Worm (Caenorhabditis elegans) whole organism, late embryonic: Measurements from ENCODE around the gene kars-1.

Experiments used
- Y22D7AL.16 ChIP-seq: sonication (generic microtip); optimal IDR thresholded peaks from 2 replicates; lab custom pipeline; 2016; ENCODE audit warnings: missing genetic modification characterization, missing compliant biosample characterization
- ahr-1 ChIP-seq: sonication (generic microtip); optimal IDR thresholded peaks from 2 replicates; lab custom pipeline; 2016; ENCODE audit warnings: missing genetic modification characterization, missing compliant biosample characterization
- ceh-18 ChIP-seq: sonication (generic microtip); optimal IDR thresholded peaks from 2 replicates; lab custom pipeline; 2016; ENCODE audit warnings: missing genetic modification characterization, missing compliant biosample characterization
- ceh-24 ChIP-seq: sonication (generic microtip); optimal IDR thresholded peaks from 2 replicates; lab custom pipeline; 2016; ENCODE audit warnings: mild to moderate bottlenecking, missing genetic modification characterization, missing compliant biosample characterization
- ceh-31 ChIP-seq: sonication (generic microtip); optimal IDR thresholded peaks from 2 replicates; lab custom pipeline; 2016; ENCODE audit warnings: missing genetic modification characterization, missing compliant biosample characterization
- hlh-13 ChIP-seq: fragments of 200-800 bp; sonication (Bioruptor generic); optimal IDR thresholded peaks from 2 replicates; lab custom pipeline; 2018; ENCODE audit warnings: mild to moderate bottlenecking, missing genetic modification characterization, missing compliant biosample characterization
- hlh-15 ChIP-seq: sonication (generic microtip); optimal IDR thresholded peaks from 2 replicates; lab custom pipeline; 2016; ENCODE audit warnings: missing genetic modification characterization, missing compliant biosample characterization
- nfya-1 ChIP-seq: sonication (generic microtip); optimal IDR thresholded peaks from 2 replicates; lab custom pipeline; 2017; ENCODE audit warnings: missing genetic modification characterization, mild to moderate bottlenecking, missing compliant biosample characterization, antibody characterized with exemption, moderate library complexity
- nhr-11 ChIP-seq: fragments of 150-350 bp; optimal IDR thresholded peaks from 2 replicates; lab custom pipeline; 2014; ENCODE audit warnings: missing biosample characterization, missing genetic modification characterization
- pha-4 ChIP-seq: fragments of 150-350 bp; optimal IDR thresholded peaks from 2 replicates; lab custom pipeline; 2018; ENCODE audit warnings: missing biosample characterization, missing genetic modification reagents, missing genetic modification characterization
- pqm-1 ChIP-seq: sonication (generic microtip); optimal IDR thresholded peaks from 2 replicates; lab custom pipeline; 2016; ENCODE audit warnings: missing genetic modification characterization, missing compliant biosample characterization
- sox-4 ChIP-seq: sonication (generic microtip); optimal IDR thresholded peaks from 2 replicates; lab custom pipeline; 2017; ENCODE audit warnings: mild to moderate bottlenecking, missing genetic modification characterization, inconsistent platforms, missing compliant biosample characterization

DNA sequence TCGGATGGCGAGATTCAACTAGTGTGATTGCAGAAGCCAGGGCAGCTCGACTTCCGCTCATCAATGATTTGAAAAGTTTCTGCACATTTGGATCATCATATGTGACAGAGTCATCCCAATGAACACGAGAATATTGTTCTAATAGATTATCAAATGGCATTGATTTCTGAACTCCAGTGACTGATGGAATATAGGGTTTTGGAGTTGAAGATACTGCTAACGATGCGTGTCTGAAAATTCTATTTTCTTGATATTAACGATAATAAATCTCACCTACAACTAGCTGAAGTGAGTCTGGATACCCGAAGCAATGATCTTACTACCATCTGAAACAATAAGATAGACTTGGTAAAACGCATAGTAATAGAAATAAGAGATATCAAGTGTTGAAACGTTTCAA lies 28.6 kb upstream of the kars-1 start, which contains the start of gene mmaa-1:
- no peak for TF ChIP-seq pha-4 (tag; lab: Kevin White, UChicago)
- TF ChIP-seq nhr-11 (tag; lab: Kevin White, UChicago), result no peak
- TF ChIP-seq sox-4 (tag; lab: Kevin White, UChicago), result no peak
- no peak for TF ChIP-seq nfya-1 (tag; lab: Kevin White, UChicago)
- no peak for TF ChIP-seq pqm-1 (tag; lab: Kevin White, UChicago)
- TF ChIP-seq ceh-31 (tag; lab: Kevin White, UChicago), result no peak
- no peak for TF ChIP-seq Y22D7AL.16 (tag; lab: Kevin White, UChicago)
- no peak for TF ChIP-seq ceh-18 (tag; lab: Kevin White, UChicago)
- TF ChIP-seq ceh-24 (tag; lab: Kevin White, UChicago), result no peak
- no peak for TF ChIP-seq hlh-13 (GFP tag; lab: Kevin White, UChicago)
- no peak for TF ChIP-seq ahr-1 (tag; lab: Kevin White, UChicago)
- TF ChIP-seq hlh-15 (tag; lab: Kevin White, UChicago), result no peak
